Worm (Caenorhabditis elegans): ENCODE data around the gene rpn-3.
A peak's percentile ranks its signal among the peaks of the same experiment; 100 is the strongest.

Gene rpn-3

DNA sequence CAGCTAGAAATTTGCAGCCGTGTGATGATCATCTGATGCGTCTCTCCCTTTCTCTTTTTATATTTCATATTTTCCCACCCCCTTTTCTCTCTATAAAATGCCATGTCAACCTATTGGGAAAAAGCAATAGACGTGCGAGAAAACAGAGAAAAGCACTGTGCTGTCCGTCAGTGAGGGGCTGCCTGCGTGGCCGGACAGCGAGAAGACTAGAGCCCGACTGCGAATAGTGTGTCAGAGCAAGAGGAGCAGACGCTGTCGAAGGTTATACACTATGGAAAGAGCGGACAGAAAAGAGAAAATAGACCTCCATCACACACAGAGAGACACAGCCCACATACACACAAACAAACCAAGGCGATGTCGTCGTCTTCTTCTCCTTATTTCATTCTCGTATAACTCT is 22.1 kb upstream of the rpn-3 start (continued):
- TF ChIP-seq lsy-2 (tag; optimal IDR thresholded peaks at IDR 0.05) (peak; percentile 49 to 86), mep-1 (tag; optimal IDR thresholded peaks at IDR 0.05) (peak; percentile 83), ceh-82 (tag; optimal IDR thresholded peaks at IDR 0.05) (peak in 2 of 3 experiments; percentile 17 to 54), hlh-4 (tag; optimal IDR thresholded peaks at IDR 0.05) (no peak), efl-1 (optimal IDR thresholded peaks at IDR 0.05) (peak; percentile 57 to 79), efl-1 (GFP tag; optimal IDR thresholded peaks at IDR 0.05 in 1 of 2) (peak; percentile 37 to 94), nhr-19 (GFP tag; conservative IDR thresholded peaks at IDR 0.05) (peak; percentile 48), elt-3 (tag; optimal IDR thresholded peaks at IDR 0.05) (peak in 2 of 6 experiments; percentile 12 to 18), ama-1 (optimal IDR thresholded peaks at IDR 0.05) (peak; percentile 45), nhr-237 (tag; optimal IDR thresholded peaks at IDR 0.05) (no peak), pax-3 (tag; optimal IDR thresholded peaks at IDR 0.05) (peak; percentile 4), mdl-1 (tag; optimal IDR thresholded peaks at IDR 0.05) (peak in 1 of 2 experiments; percentile 63), C04F5.9 (tag; optimal IDR thresholded peaks at IDR 0.05) (peak; percentile 12), mef-2 (tag; optimal IDR thresholded peaks at IDR 0.05) (no peak), C34B4.2 (tag; optimal IDR thresholded peaks at IDR 0.05) (no peak), rnt-1 (tag; optimal IDR thresholded peaks at IDR 0.05) (peak; percentile 22), ceh-63 (GFP tag; optimal IDR thresholded peaks at IDR 0.05) (no peak), snpc-4 (tag; optimal IDR thresholded peaks at IDR 0.05) (peak; percentile 10), zip-4 (GFP tag; optimal IDR thresholded peaks at IDR 0.05) (no peak)

DNA sequence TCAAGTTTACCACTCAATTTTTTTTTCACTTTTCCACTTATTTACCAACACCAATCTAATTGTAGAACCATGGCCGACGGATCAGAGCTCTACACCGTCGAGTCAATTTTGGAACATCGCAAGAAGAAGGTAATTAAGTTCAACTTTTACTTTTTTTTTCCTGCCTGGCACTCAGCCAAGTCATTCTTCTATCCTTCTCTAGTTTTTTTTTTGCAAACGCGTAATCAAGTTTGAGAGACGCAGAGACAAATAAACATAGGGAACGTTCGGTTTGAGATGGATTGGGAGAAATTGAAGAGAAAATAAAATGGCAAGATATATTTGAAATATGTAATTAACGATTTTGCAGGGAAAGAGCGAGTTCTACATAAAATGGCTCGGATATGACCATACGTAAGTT is 20.9 kb upstream of the rpn-3 start, which contains the start of gene cec-1:
Gene cec-1, plus strand, starts transcription at position 63 of the 400 bp plus-strand sequence.
- TF ChIP-seq lin-14 (GFP tag; optimal IDR thresholded peaks at IDR 0.05) (peak; percentile 63), blmp-1 (tag; optimal IDR thresholded peaks at IDR 0.05) (peak; percentile 87), mab-9 (GFP tag; IDR thresholded peaks at IDR 0.05) (no peak), snpc-4 (tag; optimal IDR thresholded peaks at IDR 0.05) (no peak), nhr-85 (tag) (peak; percentile 42), lsy-2 (tag; optimal IDR thresholded peaks at IDR 0.05) (peak in 1 of 2 experiments; percentile 26), elt-3 (tag; optimal IDR thresholded peaks at IDR 0.05) (peak in 1 of 6 experiments; percentile 7), mep-1 (tag; optimal IDR thresholded peaks at IDR 0.05) (peak; percentile 11), lin-13 (GFP tag; optimal IDR thresholded peaks at IDR 0.05) (peak; percentile 23), nhr-20 (tag; optimal IDR thresholded peaks at IDR 0.05) (no peak)

DNA sequence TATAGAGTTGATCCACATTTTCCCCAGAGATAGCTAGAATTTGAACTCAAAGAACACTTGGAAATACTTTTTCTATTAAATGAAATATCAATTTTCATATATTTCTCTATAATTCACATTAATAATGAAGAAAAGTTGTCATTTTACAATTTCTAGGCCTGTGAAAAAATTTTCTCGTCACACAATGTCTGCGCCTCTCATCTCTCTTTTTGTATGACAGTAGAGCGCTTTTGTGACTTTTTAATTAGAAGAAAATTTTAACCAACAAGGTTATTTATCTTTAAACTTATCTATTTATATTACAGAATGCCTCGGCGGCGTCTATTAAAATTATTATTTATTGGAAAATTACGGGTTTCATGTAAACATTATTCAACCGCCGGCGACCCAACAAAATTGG is 18.1 kb upstream of the rpn-3 start, which contains the start of gene ZK1236.1:
Gene ZK1236.1, plus strand, starts transcription at position 263 of the 400 bp plus-strand sequence.
- no peak for TF ChIP-seq ceh-63 (GFP tag; optimal IDR thresholded peaks at IDR 0.05)
- TF ChIP-seq lin-35 (GFP tag; optimal IDR thresholded peaks at IDR 0.05), result peak in 1 of 2 experiments; percentile 10
- no peak for TF ChIP-seq nhr-20 (tag; optimal IDR thresholded peaks at IDR 0.05)
- no peak for TF ChIP-seq lin-13 (GFP tag; optimal IDR thresholded peaks at IDR 0.05)
- TF ChIP-seq fkh-8 (tag; optimal IDR thresholded peaks at IDR 0.05), result no peak
- TF ChIP-seq sup-37 (GFP tag; optimal IDR thresholded peaks at IDR 0.05), result no peak
- TF ChIP-seq dpl-1 (GFP tag; optimal IDR thresholded peaks at IDR 0.05), result peak in 1 of 3 experiments; percentile 6

DNA sequence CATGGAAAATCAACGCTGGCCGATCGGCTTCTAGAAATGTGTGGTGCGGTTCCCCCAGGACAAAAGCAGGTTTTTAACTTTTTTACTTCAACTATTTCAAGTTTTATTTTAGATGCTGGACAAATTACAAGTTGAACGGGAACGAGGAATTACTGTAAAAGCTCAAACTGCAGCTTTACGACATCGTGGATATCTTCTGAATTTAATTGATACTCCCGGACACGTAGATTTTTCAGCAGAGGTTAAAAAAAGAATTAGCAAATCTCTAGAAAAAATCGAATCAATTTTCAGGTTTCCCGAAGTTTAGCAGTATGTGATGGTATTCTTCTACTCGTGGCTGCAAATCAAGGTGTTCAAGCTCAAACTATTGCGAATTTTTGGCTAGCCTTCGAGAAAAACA is 17.7 kb upstream of the rpn-3 start:
- no peak for TF ChIP-seq lin-14 (GFP tag; optimal IDR thresholded peaks at IDR 0.05)
- TF ChIP-seq C16A3.4 (tag; optimal IDR thresholded peaks at IDR 0.05), result no peak
- no peak for TF ChIP-seq mab-9 (GFP tag; IDR thresholded peaks at IDR 0.05)
- TF ChIP-seq efl-1 (optimal IDR thresholded peaks at IDR 0.05), result no peak
- peak in 1 of 2 experiments; percentile 91 for TF ChIP-seq efl-1 (GFP tag; optimal IDR thresholded peaks at IDR 0.05 in 1 of 2)
- TF ChIP-seq lsy-2 (tag; optimal IDR thresholded peaks at IDR 0.05), result no peak
- no peak for TF ChIP-seq ztf-11 (tag; optimal IDR thresholded peaks at IDR 0.05)
- TF ChIP-seq unc-130 (tag; optimal IDR thresholded peaks at IDR 0.05), result no peak

DNA sequence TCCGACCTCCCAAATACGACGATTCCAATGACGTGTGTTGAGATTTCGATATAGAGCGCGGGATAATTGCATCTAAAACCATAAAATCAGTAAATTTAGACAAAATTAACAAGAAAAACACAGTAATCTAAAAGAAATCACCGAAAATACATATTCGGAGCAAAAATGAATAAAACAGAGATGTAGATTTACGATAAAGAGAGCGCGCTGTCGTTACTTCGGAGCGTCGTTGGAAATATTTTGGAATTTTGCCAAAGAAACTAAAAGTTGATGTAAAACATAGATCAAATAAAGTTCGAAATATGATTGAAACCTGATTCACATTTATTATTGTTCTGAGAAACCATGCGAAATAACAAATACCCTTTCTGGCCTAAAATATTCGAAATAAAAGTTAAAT is 15.0 kb upstream of the rpn-3 start, which contains the start of gene ZK1236.5:
Gene ZK1236.5, minus strand, starts transcription at position 72 of the 400 bp plus-strand sequence.
- peak; percentile 47 to 59 for TF ChIP-seq efl-1 (optimal IDR thresholded peaks at IDR 0.05)
- TF ChIP-seq efl-1 (GFP tag; optimal IDR thresholded peaks at IDR 0.05 in 1 of 2), result peak; percentile 48 to 94
- TF ChIP-seq fos-1 (tag; optimal IDR thresholded peaks at IDR 0.05), result no peak
- no peak for TF ChIP-seq C34B4.2 (tag; optimal IDR thresholded peaks at IDR 0.05)
- TF ChIP-seq C16A3.4 (tag; optimal IDR thresholded peaks at IDR 0.05), result peak; percentile 1
- peak; percentile 20 to 56 (median 53) for TF ChIP-seq dpl-1 (GFP tag; optimal IDR thresholded peaks at IDR 0.05)
- TF ChIP-seq nhr-47 (tag; optimal IDR thresholded peaks at IDR 0.05), result peak; percentile 50
- peak in 1 of 3 experiments; percentile 26 for TF ChIP-seq ceh-82 (tag; optimal IDR thresholded peaks at IDR 0.05)
- peak; percentile 18 for TF ChIP-seq swsn-7 (tag; optimal IDR thresholded peaks at IDR 0.05)
- TF ChIP-seq mep-1 (tag; optimal IDR thresholded peaks at IDR 0.05), result peak; percentile 49
- TF ChIP-seq rnt-1 (tag; optimal IDR thresholded peaks at IDR 0.05), result peak; percentile 12
- no peak for TF ChIP-seq pag-3 (tag; optimal IDR thresholded peaks at IDR 0.05; ENCODE audit: borderline replicate concordance, insufficient read depth)
- no peak for TF ChIP-seq elt-3 (tag; optimal IDR thresholded peaks at IDR 0.05)
- 0 out of 2 replicates have a peak, but pooled peaks have one; percentile 13 for TF ChIP-seq isw-1 (GFP tag; IDR thresholded peaks at IDR 0.05)
- TF ChIP-seq lin-14 (GFP tag; optimal IDR thresholded peaks at IDR 0.05), result no peak
- no peak for TF ChIP-seq snpc-4 (tag; optimal IDR thresholded peaks at IDR 0.05)
- no peak for TF ChIP-seq fkh-4 (tag; optimal IDR thresholded peaks at IDR 0.05; ENCODE audit: borderline replicate concordance)
- peak; percentile 11 for TF ChIP-seq tbx-2 (tag; optimal IDR thresholded peaks at IDR 0.05)
- TF ChIP-seq fkh-8 (tag; optimal IDR thresholded peaks at IDR 0.05), result peak; percentile 28
- peak; percentile 59 for TF ChIP-seq snu-23 (GFP tag; optimal IDR thresholded peaks at IDR 0.05)
- TF ChIP-seq zip-4 (GFP tag; optimal IDR thresholded peaks at IDR 0.05), result no peak
- no peak for TF ChIP-seq fkh-10 (GFP tag; optimal IDR thresholded peaks at IDR 0.05)
- peak; percentile 43 to 67 for TF ChIP-seq lin-35 (GFP tag; optimal IDR thresholded peaks at IDR 0.05)

Data from whole organism, L1 larva.